Worm (Caenorhabditis elegans) whole organism, L2 larva: ENCODE measurements around the gene T07E3.4.

ENCODE experiments used
- F13H6.1 ChIP-seq: sonication (generic microtip); optimal IDR thresholded peaks from 2 replicates; lab custom pipeline; 2016; ENCODE audit warnings: missing genetic modification characterization, missing compliant biosample characterization
- ceh-16 ChIP-seq: fragments of 150-350 bp; optimal IDR thresholded peaks from 2 replicates; lab custom pipeline; 2014; ENCODE audit warnings: missing biosample characterization, missing genetic modification characterization
- egl-27 ChIP-seq: sonication (generic microtip); optimal IDR thresholded peaks from 3 replicates; lab custom pipeline; 2017; ENCODE audit warnings: missing biosample characterization, missing genetic modification reagents, missing genetic modification characterization
- mbf-1 ChIP-seq: sonication (generic microtip); optimal IDR thresholded peaks from 2 replicates; lab custom pipeline; 2017; ENCODE audit warnings: missing biosample characterization, missing genetic modification characterization
- mdl-1 ChIP-seq, 2 experiments: fragments of 150-350 bp in 1 of 2; sonication (generic microtip) in 1 of 2; optimal IDR thresholded peaks; 2 replicates each; lab custom pipeline; 2017; ENCODE audit warnings: missing biosample characterization in 2 of 2, missing genetic modification characterization in 2 of 2
- nhr-11 ChIP-seq: fragments of 150-350 bp; optimal IDR thresholded peaks from 2 replicates; lab custom pipeline; 2014; ENCODE audit warnings: missing biosample characterization, missing genetic modification characterization
- nhr-129 ChIP-seq: fragments of 150-350 bp; optimal IDR thresholded peaks from 2 replicates; lab custom pipeline; 2014; ENCODE audit warnings: missing biosample characterization, missing genetic modification characterization
- snpc-4 ChIP-seq: fragments of 150-350 bp; optimal IDR thresholded peaks from 2 replicates; lab custom pipeline; 2014; ENCODE audit warnings: missing biosample characterization, missing genetic modification characterization
- unc-62 ChIP-seq: fragments of 150-350 bp; optimal IDR thresholded peaks from 2 replicates; lab custom pipeline; 2014; ENCODE audit warnings: missing biosample characterization, missing genetic modification reagents, missing genetic modification characterization
- ztf-11 ChIP-seq: sonication (generic microtip); optimal IDR thresholded peaks from 2 replicates; lab custom pipeline; 2017; ENCODE audit warnings: missing biosample characterization, missing genetic modification characterization
- ztf-4 ChIP-seq: fragments of 150-350 bp; optimal IDR thresholded peaks from 2 replicates; lab custom pipeline; 2014; ENCODE audit warnings: missing biosample characterization, missing genetic modification characterization

DNA sequence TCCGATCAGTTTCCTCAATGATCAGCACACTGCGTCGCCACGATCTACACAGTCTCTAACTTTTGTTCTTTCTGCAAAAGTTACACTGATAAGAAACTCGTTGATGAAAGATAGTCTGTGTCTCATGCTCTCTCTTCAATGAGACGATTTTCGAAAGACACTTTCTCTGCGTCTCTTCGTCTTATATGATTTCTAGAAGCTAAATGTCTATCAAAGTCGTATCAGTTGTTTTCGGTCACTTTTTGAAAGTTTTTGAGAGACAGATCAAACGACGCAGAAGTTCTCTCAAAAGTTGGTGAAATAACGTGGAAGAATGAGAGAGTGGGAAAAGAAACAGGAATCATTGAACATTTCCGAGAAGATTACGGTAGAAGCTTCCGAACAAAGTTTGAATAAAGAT, 2.6 kb upstream of the T07E3.4 start:
- TF ChIP-seq nhr-129 (tag; lab: Kevin White, UChicago) (peak; percentile 83), unc-62 (GFP tag; lab: Kevin White, UChicago) (no peak), mdl-1 (tag; optimal IDR thresholded peaks at IDR 0.05; lab: Kevin White, UChicago) (no peak), ztf-4 (tag; lab: Kevin White, UChicago) (no peak), ceh-16 (tag; lab: Kevin White, UChicago) (no peak), F13H6.1 (tag; lab: Kevin White, UChicago) (peak; percentile 82), mbf-1 (tag; lab: Kevin White, UChicago) (no peak), nhr-11 (no peak), ztf-11 (tag; lab: Kevin White, UChicago) (no peak), egl-27 (tag; lab: Kevin White, UChicago) (peak; percentile 75), snpc-4 (tag; lab: Kevin White, UChicago) (no peak)
